Fruit fly (Drosophila melanogaster) whole organism, adult: ENCODE data around the gene ATPsynGL.
"Not testable (repeated sequence)": the region's sequence is repeated elsewhere in the genome, so short reads cannot be mapped to it uniquely, and the experiment has no call there.

ENCODE experiments used
- CG11617 ChIP-seq: fragments of 200-800 bp; sonication (Bioruptor generic); optimal IDR thresholded peaks from 2 replicates; lab custom pipeline; 2017; ENCODE audit warnings: mild to moderate bottlenecking, missing biosample characterization, missing genetic modification reagents, missing genetic modification characterization
- CG12768 ChIP-seq: fragments of 200-800 bp; sonication (Bioruptor generic); optimal IDR thresholded peaks from 2 replicates; lab custom pipeline; 2017; ENCODE audit warnings: missing biosample characterization, missing genetic modification characterization, mild to moderate bottlenecking, moderate library complexity, missing genetic modification reagents
- CG14711 ChIP-seq: fragments of 200-800 bp; sonication (Bioruptor generic); optimal IDR thresholded peaks from 2 replicates; lab custom pipeline; 2018; ENCODE audit warnings: missing biosample characterization, mild to moderate bottlenecking, missing genetic modification characterization, moderate library complexity
- CG1620 ChIP-seq: fragments of 200-800 bp; sonication (Bioruptor generic); optimal IDR thresholded peaks from 2 replicates; lab custom pipeline; 2016; ENCODE audit warnings: missing biosample characterization, missing genetic modification characterization
- CG33017 ChIP-seq: fragments of 200-800 bp; sonication (Bioruptor generic); optimal IDR thresholded peaks from 2 replicates; lab custom pipeline; 2018; ENCODE audit warnings: missing biosample characterization, mild to moderate bottlenecking, missing genetic modification characterization, moderate library complexity
- CG5204 ChIP-seq: fragments of 200-800 bp; sonication (Bioruptor generic); optimal IDR thresholded peaks from 2 replicates; lab custom pipeline; 2016; ENCODE audit warnings: missing biosample characterization, missing genetic modification characterization
- CG7045 ChIP-seq: fragments of 200-800 bp; sonication (Bioruptor generic); optimal IDR thresholded peaks from 2 replicates; lab custom pipeline; 2017; ENCODE audit warnings: missing biosample characterization, mild to moderate bottlenecking, missing genetic modification characterization
- CG7101 ChIP-seq: fragments of 200-800 bp; sonication (Bioruptor generic); optimal IDR thresholded peaks from 2 replicates; lab custom pipeline; 2018; ENCODE audit warnings: missing biosample characterization, mild to moderate bottlenecking, missing genetic modification characterization, moderate library complexity
- Clk ChIP-seq: fragments of 200-800 bp; sonication (Bioruptor generic); optimal IDR thresholded peaks from 2 replicates; lab custom pipeline; 2017; ENCODE audit warnings: missing biosample characterization, missing genetic modification characterization
- Crg-1 ChIP-seq: fragments of 200-800 bp; sonication (Bioruptor generic); optimal IDR thresholded peaks from 2 replicates; lab custom pipeline; 2016; ENCODE audit warnings: missing biosample characterization, missing genetic modification characterization
- Mnt ChIP-seq: fragments of 200-800 bp; sonication (Bioruptor generic); optimal IDR thresholded peaks from 2 replicates; lab custom pipeline; 2016; ENCODE audit warnings: missing biosample characterization, mild to moderate bottlenecking, missing genetic modification characterization
- bab1 ChIP-seq: fragments of 200-800 bp; sonication (Bioruptor generic); optimal IDR thresholded peaks from 3 replicates; lab custom pipeline; 2019; ENCODE audit warnings: missing biosample characterization, mild to moderate bottlenecking, missing genetic modification characterization, moderate library complexity
- cic ChIP-seq: fragments of 200-800 bp; sonication (Bioruptor generic); optimal IDR thresholded peaks from 2 replicates; lab custom pipeline; 2017; ENCODE audit warnings: missing biosample characterization, mild to moderate bottlenecking, missing genetic modification characterization, moderate library complexity
- cnc ChIP-seq, 2 experiments: fragments of >200 bp; optimal IDR thresholded peaks; 2 replicates each; lab custom pipeline; 2017
- kay ChIP-seq: fragments of 200-800 bp; sonication (Bioruptor generic); peaks from one replicate; lab custom pipeline; 2016; ENCODE audit warnings: missing biosample characterization, missing genetic modification characterization, borderline replicate concordance
- ovo ChIP-seq: fragments of 200-800 bp; sonication (Bioruptor generic); optimal IDR thresholded peaks from 2 replicates; lab custom pipeline; 2016; ENCODE audit warnings: missing biosample characterization, missing genetic modification characterization
- pad ChIP-seq: fragments of 200-800 bp; sonication (Bioruptor generic); optimal IDR thresholded peaks from 3 replicates; lab custom pipeline; 2017; ENCODE audit warnings: missing biosample characterization, missing genetic modification characterization, mild to moderate bottlenecking, moderate library complexity, missing genetic modification reagents
- tj ChIP-seq: fragments of 200-800 bp; sonication (Bioruptor generic); optimal IDR thresholded peaks from 3 replicates; lab custom pipeline; 2017; ENCODE audit warnings: missing biosample characterization, mild to moderate bottlenecking, missing genetic modification characterization, moderate library complexity
- toe ChIP-seq: fragments of 200-800 bp; sonication (Bioruptor generic); optimal IDR thresholded peaks from 2 replicates; lab custom pipeline; 2016; ENCODE audit warnings: missing biosample characterization, missing genetic modification characterization

Gene ATPsynGL

dm6 chr2L:7732570-7732969 lies 14.5 kb upstream of the ATPsynGL start, which contains the start of gene CG13796:
CG13796 (minus strand) TSS chr2L:7732670.
- not testable (repeated sequence) for TF ChIP-seq CG5204; CG11617 (GFP tag; lab: Kevin White, UChicago); CG7101 (tag; lab: Kevin White, UChicago)

dm6 chr2L:7738709-7739108 lies 8.4 kb upstream of the ATPsynGL start, which contains the start of gene CG31904:
CG31904 (minus strand) TSS chr2L:7738809.
- TF ChIP-seq pad, CG12768, CG1620 (GFP tag; lab: Kevin White, UChicago): not testable (repeated sequence)

- TF ChIP-seq bab1 (GFP tag; lab: Kevin White, UChicago) (no peak), kay (GFP tag; lab: Kevin White, UChicago) (no peak), CG5204 (no peak), cnc (optimal IDR thresholded peaks at IDR 0.05; lab: Kevin White, UChicago) (no peak), cic (no peak), tj (GFP tag; lab: Kevin White, UChicago) (no peak), CG11617 (GFP tag; lab: Kevin White, UChicago) (no peak), CG12768 (GFP tag; lab: Kevin White, UChicago) (no peak), Mnt (GFP tag; lab: Kevin White, UChicago) (no peak), ovo (GFP tag; lab: Kevin White, UChicago) (no peak), Clk (GFP tag; lab: Kevin White, UChicago) (no peak), CG7045 (GFP tag; lab: Kevin White, UChicago) (no peak), CG33017 (tag; lab: Kevin White, UChicago) (no peak), CG1620 (GFP tag; lab: Kevin White, UChicago) (no peak), pad (GFP tag; lab: Kevin White, UChicago) (no peak), CG7101 (tag; lab: Kevin White, UChicago) (no peak)
These were observed 5.6 kb upstream of the ATPsynGL start, which contains the start of gene Acp1 for dm6 chr2L:7741437-7741836. Acp1 (minus strand) TSS chr2L:7741537.

dm6 chr2L:7744208-7744607 lies 2.9 kb upstream of the ATPsynGL start:
- TF ChIP-seq tj (GFP tag; lab: Kevin White, UChicago) (no peak), CG5204 (no peak), CG7101 (tag; lab: Kevin White, UChicago) (no peak), CG11617 (GFP tag; lab: Kevin White, UChicago) (no peak), pad (GFP tag; lab: Kevin White, UChicago) (no peak), CG33017 (tag; lab: Kevin White, UChicago) (no peak), kay (GFP tag; lab: Kevin White, UChicago) (no peak), CG7045 (GFP tag; lab: Kevin White, UChicago) (no peak), Crg-1 (no peak), CG14711 (tag; lab: Kevin White, UChicago) (no peak), ovo (GFP tag; lab: Kevin White, UChicago) (no peak), toe (GFP tag; lab: Kevin White, UChicago) (no peak), Clk (GFP tag; lab: Kevin White, UChicago) (no peak), CG1620 (GFP tag; lab: Kevin White, UChicago) (no peak), bab1 (GFP tag; lab: Kevin White, UChicago) (no peak), cnc (optimal IDR thresholded peaks at IDR 0.05; lab: Kevin White, UChicago) (no peak)

- no peak for TF ChIP-seq cnc (optimal IDR thresholded peaks at IDR 0.05; lab: Kevin White, UChicago)
- TF ChIP-seq CG5204 = no peak
- no peak for TF ChIP-seq CG7045 (GFP tag; lab: Kevin White, UChicago)
- no peak for TF ChIP-seq CG12768 (GFP tag; lab: Kevin White, UChicago)
- no peak for TF ChIP-seq CG14711 (tag; lab: Kevin White, UChicago)
- no peak for TF ChIP-seq CG1620 (GFP tag; lab: Kevin White, UChicago)
- TF ChIP-seq Mnt (GFP tag; lab: Kevin White, UChicago) = no peak
- no peak for TF ChIP-seq CG11617 (GFP tag; lab: Kevin White, UChicago)
- TF ChIP-seq CG7101 (tag; lab: Kevin White, UChicago) = no peak
- no peak for TF ChIP-seq bab1 (GFP tag; lab: Kevin White, UChicago)
- no peak for TF ChIP-seq CG33017 (tag; lab: Kevin White, UChicago)
- TF ChIP-seq Crg-1 = no peak
- no peak for TF ChIP-seq tj (GFP tag; lab: Kevin White, UChicago)
These were observed 2.3 kb upstream of the ATPsynGL start, which contains the start of gene CG7214 for dm6 chr2L:7744739-7745138. CG7214 (minus strand) TSS chr2L:7744839.

- TF ChIP-seq CG7045 (GFP tag; lab: Kevin White, UChicago) (no peak), Mnt (GFP tag; lab: Kevin White, UChicago) (no peak), tj (GFP tag; lab: Kevin White, UChicago) (no peak), Clk (GFP tag; lab: Kevin White, UChicago) (no peak), CG12768 (GFP tag; lab: Kevin White, UChicago) (no peak), ovo (GFP tag; lab: Kevin White, UChicago) (no peak), pad (GFP tag; lab: Kevin White, UChicago) (no peak), CG1620 (GFP tag; lab: Kevin White, UChicago) (no peak), CG11617 (GFP tag; lab: Kevin White, UChicago) (no peak), kay (GFP tag; lab: Kevin White, UChicago) (no peak), CG14711 (tag; lab: Kevin White, UChicago) (no peak), Crg-1 (no peak)
These were observed 3.6 kb downstream of the ATPsynGL start for dm6 chr2L:7750631-7751161.
